Fruit fly (Drosophila melanogaster) whole organism, embryonic: ENCODE data around the gene Nrd1.
A peak's percentile ranks its signal among the peaks of the same experiment; 100 is the strongest.

Experiments used
- ATbp ChIP-seq: fragments of 200-800 bp; sonication (Bioruptor generic); optimal IDR thresholded peaks from 2 replicates; lab custom pipeline; 2017; ENCODE audit warnings: missing biosample characterization, mild to moderate bottlenecking, missing genetic modification characterization, missing genetic modification reagents
- Ada2b ChIP-seq: fragments of 200-800 bp; sonication (Bioruptor generic); IDR thresholded peaks from 2 replicates; pipeline ENCODE4 v1.3.6; 2022; ENCODE audit warnings: missing biosample characterization, missing genetic modification characterization
- Aef1 ChIP-seq: fragments of 200-800 bp; sonication (Bioruptor generic); IDR thresholded peaks from 3 replicates; pipeline ENCODE4 v1.3.6; 2022; ENCODE audit warnings: missing biosample characterization, missing genetic modification characterization
- CG10209 ChIP-seq: fragments of 200-800 bp; sonication (Bioruptor generic); optimal IDR thresholded peaks from 3 replicates; lab custom pipeline; 2017; ENCODE audit warnings: missing biosample characterization, mild to moderate bottlenecking, missing genetic modification characterization, missing genetic modification reagents
- CG1024 ChIP-seq: fragments of 200-800 bp; sonication (Bioruptor generic); IDR thresholded peaks from 2 replicates; pipeline ENCODE4 v1.3.6; 2022; ENCODE audit warnings: missing biosample characterization, missing genetic modification characterization
- CG10431 ChIP-seq: fragments of 200-800 bp; sonication (Bioruptor generic); optimal IDR thresholded peaks from 3 replicates; lab custom pipeline; 2018; ENCODE audit warnings: missing biosample characterization, mild to moderate bottlenecking, missing genetic modification characterization
- CG11560 ChIP-seq: fragments of 200-800 bp; sonication (Bioruptor generic); IDR thresholded peaks from 3 replicates; pipeline ENCODE4 v1.3.6; 2022; ENCODE audit warnings: missing biosample characterization, missing genetic modification characterization
- CG12299 ChIP-seq: fragments of 200-800 bp; sonication (Bioruptor generic); optimal IDR thresholded peaks from 2 replicates; lab custom pipeline; 2018; ENCODE audit warnings: missing biosample characterization, mild to moderate bottlenecking, missing genetic modification characterization
- CG16813 ChIP-seq: fragments of 200-800 bp; sonication (Bioruptor generic); IDR thresholded peaks from 3 replicates; pipeline ENCODE4 v1.3.6; 2022; ENCODE audit warnings: missing biosample characterization, missing genetic modification characterization; ENCODE audit not compliant: partially characterized antibody
- CG17829 ChIP-seq: fragments of 200-800 bp; optimal IDR thresholded peaks from 2 replicates; lab custom pipeline; 2019; ENCODE audit warnings: missing biosample characterization, mild to moderate bottlenecking, missing genetic modification characterization, moderate library complexity
- CG18011 ChIP-seq: fragments of 200-800 bp; sonication (Bioruptor generic); optimal IDR thresholded peaks from 2 replicates; lab custom pipeline; 2017; ENCODE audit warnings: missing biosample characterization, missing genetic modification characterization, mild to moderate bottlenecking, moderate library complexity, missing genotype
- CG30403 ChIP-seq: fragments of 200-800 bp; sonication (Bioruptor generic); optimal IDR thresholded peaks from 3 replicates; lab custom pipeline; 2016; ENCODE audit warnings: missing biosample characterization, missing genetic modification characterization
- CG3065 ChIP-seq: fragments of 200-800 bp; sonication (Bioruptor generic); optimal IDR thresholded peaks from 2 replicates; lab custom pipeline; 2016; ENCODE audit warnings: missing biosample characterization, missing genetic modification characterization
- CG31365 ChIP-seq: fragments of 200-800 bp; sonication (Bioruptor generic); optimal IDR thresholded peaks from 2 replicates; lab custom pipeline; 2018; ENCODE audit warnings: missing biosample characterization, mild to moderate bottlenecking, missing genetic modification characterization
- CG34224 ChIP-seq: fragments of 200-800 bp; sonication (Bioruptor generic); IDR thresholded peaks from 3 replicates; pipeline ENCODE4 v1.3.6; 2022; ENCODE audit warnings: missing biosample characterization, missing genetic modification characterization; ENCODE audit not compliant: partially characterized antibody
- CG4424 ChIP-seq: fragments of 200-800 bp; sonication (Bioruptor generic); optimal IDR thresholded peaks from 3 replicates; lab custom pipeline; 2016; ENCODE audit warnings: missing biosample characterization, missing genetic modification characterization
- CG7372 ChIP-seq: fragments of 200-800 bp; sonication (Bioruptor generic); IDR thresholded peaks from 2 replicates; pipeline ENCODE4 v1.3.6; 2022; ENCODE audit warnings: missing biosample characterization, missing genetic modification characterization
- CG7745 ChIP-seq: fragments of 200-800 bp; sonication (Bioruptor generic); optimal IDR thresholded peaks from 2 replicates; lab custom pipeline; 2018; ENCODE audit warnings: missing biosample characterization, mild to moderate bottlenecking, missing genetic modification characterization, moderate library complexity
- CG8388 ChIP-seq: fragments of 200-800 bp; sonication (Bioruptor generic); optimal IDR thresholded peaks from 2 replicates; lab custom pipeline; 2019; ENCODE audit warnings: missing biosample characterization, mild to moderate bottlenecking, missing genetic modification characterization, moderate library complexity
- Camta ChIP-seq: fragments of 200-800 bp; sonication (Bioruptor generic); optimal IDR thresholded peaks from 2 replicates; lab custom pipeline; 2016; ENCODE audit warnings: missing biosample characterization, missing genetic modification characterization
- D19A ChIP-seq: fragments of 200-800 bp; optimal IDR thresholded peaks from 3 replicates; lab custom pipeline; 2019; ENCODE audit warnings: missing biosample characterization, mild to moderate bottlenecking, missing genetic modification characterization, moderate library complexity
- D19B ChIP-seq: fragments of 200-800 bp; sonication (Bioruptor generic); optimal IDR thresholded peaks from 2 replicates; lab custom pipeline; 2017; ENCODE audit warnings: missing biosample characterization, mild to moderate bottlenecking, missing genetic modification characterization
- Drgx ChIP-seq: fragments of 200-800 bp; sonication (Bioruptor generic); IDR thresholded peaks from 2 replicates; pipeline ENCODE4 v1.3.6; 2022; ENCODE audit warnings: missing biosample characterization, missing genetic modification characterization
- Hmr ChIP-seq: fragments of 200-800 bp; sonication (Bioruptor generic); optimal IDR thresholded peaks from 3 replicates; lab custom pipeline; 2017; ENCODE audit warnings: mild to moderate bottlenecking, missing biosample characterization, missing genetic modification reagents, missing genetic modification characterization
- Hr51 ChIP-seq, 2 experiments: fragments of 200-800 bp; sonication (Bioruptor generic); optimal IDR thresholded peaks; 2 replicates in 1 of 2; 3 replicates in 1 of 2; lab custom pipeline; 2016 to 2018; ENCODE audit warnings: missing biosample characterization in 2 of 2, missing genetic modification characterization in 2 of 2, mild to moderate bottlenecking in 1 of 2, moderate library complexity in 1 of 2
- Kr ChIP-seq: fragments of 200-800 bp; sonication (Bioruptor generic); optimal IDR thresholded peaks from 2 replicates; lab custom pipeline; 2017; ENCODE audit warnings: missing biosample characterization, mild to moderate bottlenecking, missing genetic modification characterization
- MBD-R2 ChIP-seq: fragments of 200-800 bp; sonication (Bioruptor generic); IDR thresholded peaks from 2 replicates; pipeline ENCODE4 v1.3.6; 2022; ENCODE audit warnings: missing biosample characterization, missing genetic modification characterization
- MESR4 ChIP-seq: fragments of 200-800 bp; sonication (Bioruptor generic); optimal IDR thresholded peaks from 2 replicates; lab custom pipeline; 2018; ENCODE audit warnings: missing biosample characterization, mild to moderate bottlenecking, missing genetic modification characterization, moderate library complexity
- NFAT ChIP-seq: fragments of 200-800 bp; sonication (Bioruptor generic); IDR thresholded peaks from 2 replicates; pipeline ENCODE4 v1.3.6; 2022; ENCODE audit warnings: missing biosample characterization, missing genetic modification characterization
- Side ChIP-seq: fragments of 200-800 bp; sonication (Bioruptor generic); optimal IDR thresholded peaks from 2 replicates; lab custom pipeline; 2016; ENCODE audit warnings: missing biosample characterization, missing genetic modification characterization
- bigmax ChIP-seq: fragments of 200-800 bp; sonication (Bioruptor generic); optimal IDR thresholded peaks from 2 replicates; lab custom pipeline; 2018; ENCODE audit warnings: missing biosample characterization, mild to moderate bottlenecking, missing genetic modification characterization
- cato ChIP-seq: fragments of 200-800 bp; sonication (Bioruptor generic); optimal IDR thresholded peaks from 2 replicates; lab custom pipeline; 2016; ENCODE audit warnings: missing biosample characterization, missing genetic modification characterization, borderline replicate concordance
- corto ChIP-seq: fragments of 200-800 bp; sonication (Bioruptor generic); optimal IDR thresholded peaks from 2 replicates; lab custom pipeline; 2016; ENCODE audit warnings: missing biosample characterization, mild to moderate bottlenecking, missing genetic modification characterization, moderate library complexity
- dan ChIP-seq: fragments of 200-800 bp; sonication (Bioruptor generic); IDR thresholded peaks from 2 replicates; pipeline ENCODE4 v1.3.6; 2022; ENCODE audit warnings: missing biosample characterization, missing genetic modification characterization
- dpn ChIP-seq, 2 experiments: fragments of 200-800 bp; sonication (Bioruptor generic); optimal IDR thresholded peaks; 3 replicates each; lab custom pipeline; 2016; ENCODE audit warnings: missing biosample characterization in 2 of 2, missing genetic modification characterization in 2 of 2
- fd64A ChIP-seq: fragments of 200-800 bp; sonication (Bioruptor generic); optimal IDR thresholded peaks from 3 replicates; lab custom pipeline; 2018; ENCODE audit warnings: missing biosample characterization, mild to moderate bottlenecking, missing genetic modification characterization
- knrl ChIP-seq: fragments of 200-800 bp; sonication (Bioruptor generic); IDR thresholded peaks from 3 replicates; pipeline ENCODE4 v1.3.6; 2022; ENCODE audit warnings: missing biosample characterization, missing genetic modification characterization; ENCODE audit not compliant: partially characterized antibody
- mam ChIP-seq: fragments of 200-800 bp; sonication (Bioruptor generic); optimal IDR thresholded peaks from 3 replicates; lab custom pipeline; 2016; ENCODE audit warnings: missing biosample characterization, missing genetic modification characterization
- nom ChIP-seq: fragments of 200-800 bp; sonication (Bioruptor generic); optimal IDR thresholded peaks from 2 replicates; lab custom pipeline; 2017; ENCODE audit warnings: missing biosample characterization, missing genetic modification characterization, mild to moderate bottlenecking, moderate library complexity, missing genetic modification reagents
- oc ChIP-seq: fragments of 200-800 bp; sonication (Bioruptor generic); optimal IDR thresholded peaks from 2 replicates; lab custom pipeline; 2018; ENCODE audit warnings: missing biosample characterization, mild to moderate bottlenecking, missing genetic modification characterization, moderate library complexity
- odd ChIP-seq: fragments of 200-800 bp; sonication (Bioruptor generic); optimal IDR thresholded peaks from 2 replicates; lab custom pipeline; 2017; ENCODE audit warnings: missing biosample characterization, mild to moderate bottlenecking, missing genetic modification characterization
- p53 ChIP-seq: fragments of 200-800 bp; sonication (Bioruptor generic); optimal IDR thresholded peaks from 2 replicates; lab custom pipeline; 2016; ENCODE audit warnings: missing biosample characterization, missing genetic modification characterization
- pb ChIP-seq: fragments of 200-800 bp; sonication (Bioruptor generic); optimal IDR thresholded peaks from 3 replicates; lab custom pipeline; 2016; ENCODE audit warnings: missing biosample characterization, missing genetic modification characterization
- pho ChIP-seq: fragments of 200-800 bp; sonication (Bioruptor generic); optimal IDR thresholded peaks from 2 replicates; lab custom pipeline; 2016; ENCODE audit warnings: missing biosample characterization, missing genetic modification characterization
- pum ChIP-seq: fragments of 200-800 bp; sonication (Bioruptor generic); optimal IDR thresholded peaks from 2 replicates; lab custom pipeline; 2016; ENCODE audit warnings: missing biosample characterization, missing genetic modification characterization
- slbo ChIP-seq: fragments of 200-800 bp; sonication (Bioruptor generic); IDR thresholded peaks from 2 replicates; pipeline ENCODE4 v1.3.6; 2022; ENCODE audit warnings: missing biosample characterization, missing genetic modification characterization
- tgo ChIP-seq: fragments of 200-800 bp; sonication (Bioruptor generic); IDR thresholded peaks from 3 replicates; pipeline ENCODE4 v1.3.6; 2022; ENCODE audit warnings: missing biosample characterization, missing genetic modification characterization
- vnd ChIP-seq: fragments of 200-800 bp; sonication (Bioruptor generic); IDR thresholded peaks from 3 replicates; pipeline ENCODE4 v1.3.6; 2022; ENCODE audit warnings: missing biosample characterization, missing genetic modification characterization; ENCODE audit not compliant: partially characterized antibody
- vvl ChIP-seq: fragments of 200-800 bp; sonication (Bioruptor generic); IDR thresholded peaks from 2 replicates; pipeline ENCODE4 v1.3.6; 2022; ENCODE audit warnings: missing biosample characterization, missing genetic modification characterization
- wdn ChIP-seq: fragments of 200-800 bp; sonication (Bioruptor generic); IDR thresholded peaks from 2 replicates; pipeline ENCODE4 v1.3.6; 2022; ENCODE audit warnings: missing biosample characterization, missing genetic modification characterization
- wor ChIP-seq: fragments of 200-800 bp; sonication (Bioruptor generic); IDR thresholded peaks from 2 replicates; pipeline ENCODE4 v1.3.6; 2022; ENCODE audit warnings: missing biosample characterization, missing genetic modification characterization

The Nrd1 gene

dm6 chrX:11886976-11887375 is 18.3 kb upstream of the Nrd1 start, which contains the start of the genes CG10353 and SelG (continued):
- no peak for TF ChIP-seq pb (GFP tag; lab: Kevin White, UChicago)
- TF ChIP-seq CG17829, result peak; percentile 51
- TF ChIP-seq wor (GFP tag; lab: Robert Waterston, UW), result no peak
- no peak for TF ChIP-seq corto
- TF ChIP-seq CG7372 (GFP tag; lab: Robert Waterston, UW), result no peak
- no peak for TF ChIP-seq ATbp (GFP tag; lab: Kevin White, UChicago)
- TF ChIP-seq MBD-R2 (GFP tag; lab: Robert Waterston, UW), result peak; percentile 91
- TF ChIP-seq wdn (GFP tag; lab: Robert Waterston, UW), result 0 out of 2 replicates have a peak, but pooled peaks have one; percentile 29
- no peak for TF ChIP-seq oc (tag; lab: Kevin White, UChicago)
- TF ChIP-seq Aef1 (GFP tag; lab: Robert Waterston, UW), result no peak
- peak; percentile 33 for TF ChIP-seq D19A (tag; lab: Kevin White, UChicago)
- peak; percentile 29 for TF ChIP-seq Side (GFP tag; lab: Kevin White, UChicago)
- no peak for TF ChIP-seq Drgx
- no peak for TF ChIP-seq CG10431 (GFP tag; lab: Kevin White, UChicago)
- no peak for TF ChIP-seq fd64A (GFP tag; lab: Kevin White, UChicago)
- TF ChIP-seq CG11560 (tag; lab: Robert Waterston, UW), result no peak
- TF ChIP-seq CG8388 (GFP tag; lab: Kevin White, UChicago), result no peak
- TF ChIP-seq knrl, result peak; percentile 83
- TF ChIP-seq CG30403 (GFP tag; lab: Kevin White, UChicago), result peak; percentile 19
- no peak for TF ChIP-seq Kr (GFP tag; lab: Kevin White, UChicago)
- no peak for TF ChIP-seq CG1024
- TF ChIP-seq Ada2b (GFP tag; lab: Robert Waterston, UW), result no peak
- TF ChIP-seq Hmr (GFP tag; lab: Kevin White, UChicago), result peak; percentile 32
- no peak for TF ChIP-seq nom
- TF ChIP-seq p53 (GFP tag; lab: Kevin White, UChicago), result peak; percentile 27
- no peak for TF ChIP-seq pho (GFP tag; lab: Kevin White, UChicago)
- peak; percentile 81 for TF ChIP-seq MESR4 (GFP tag; lab: Kevin White, UChicago)
- TF ChIP-seq CG4424 (GFP tag; lab: Kevin White, UChicago), result peak; percentile 27
- TF ChIP-seq pum (GFP tag; lab: Kevin White, UChicago), result peak; percentile 21
- no peak for TF ChIP-seq CG18011 (GFP tag; lab: Kevin White, UChicago)
- no peak for TF ChIP-seq D19B (GFP tag; lab: Kevin White, UChicago)
- TF ChIP-seq CG3065 (GFP tag; lab: Kevin White, UChicago), result no peak
- no peak for TF ChIP-seq CG12299 (tag; lab: Kevin White, UChicago)
- no peak for TF ChIP-seq dan
- peak; percentile 64 for TF ChIP-seq vvl (GFP tag; lab: Robert Waterston, UW)
- peak; percentile 94 for TF ChIP-seq CG34224
- no peak for TF ChIP-seq CG7745 (tag; lab: Kevin White, UChicago)
- TF ChIP-seq CG10209 (GFP tag; lab: Kevin White, UChicago), result no peak
- peak; percentile 63 for TF ChIP-seq slbo (GFP tag; lab: Robert Waterston, UW)
- peak; percentile 47; the same call in 1 of the 2 replicates for TF ChIP-seq NFAT (GFP tag; lab: Robert Waterston, UW)
- TF ChIP-seq CG31365 (tag; lab: Kevin White, UChicago), result no peak
- peak; percentile 63 for TF ChIP-seq vnd (GFP tag; lab: Robert Waterston, UW)
- peak; percentile 32 to 76 for TF ChIP-seq dpn (GFP tag; optimal IDR thresholded peaks at IDR 0.05; lab: Kevin White, UChicago)
- TF ChIP-seq bigmax (GFP tag; lab: Kevin White, UChicago), result peak; percentile 34
- peak in 1 of 2 experiments; percentile 57 for TF ChIP-seq Hr51 (GFP tag; optimal IDR thresholded peaks at IDR 0.05; lab: Kevin White, UChicago)
- TF ChIP-seq odd (GFP tag; lab: Kevin White, UChicago), result no peak
- peak; percentile 41 for TF ChIP-seq Camta (GFP tag; lab: Kevin White, UChicago)
- no peak for TF ChIP-seq cato
- peak; percentile 20; the same call in 1 of the 3 replicates for TF ChIP-seq tgo (GFP tag; lab: Robert Waterston, UW)
- TF ChIP-seq CG16813 (GFP tag; lab: Robert Waterston, UW), result peak; percentile 79
- peak; percentile 72 for TF ChIP-seq mam (GFP tag; lab: Kevin White, UChicago)
